Fruit fly (Drosophila melanogaster): Measurements from ENCODE around the gene CG13606.

dm6 chr3R:24216017-24216416 lies 43.6 kb downstream of the CG13606 start:
- no peak for TF ChIP-seq Sox102F (GFP tag; optimal IDR thresholded peaks at IDR 0.05)
- TF ChIP-seq CG6808 (GFP tag; optimal IDR thresholded peaks at IDR 0.05), result no peak
- no peak for TF ChIP-seq CG9139 (GFP tag; optimal IDR thresholded peaks at IDR 0.05)
- TF ChIP-seq CG34406 (GFP tag; optimal IDR thresholded peaks at IDR 0.05), result no peak
- no peak for TF ChIP-seq CG1621 (tag; optimal IDR thresholded peaks at IDR 0.05)
- TF ChIP-seq CG10669 (GFP tag; optimal IDR thresholded peaks at IDR 0.05), result no peak
- TF ChIP-seq CG8119 (GFP tag; IDR thresholded peaks at IDR 0.05), result no peak
- no peak for TF ChIP-seq CG8319 (GFP tag; optimal IDR thresholded peaks at IDR 0.05)
- TF ChIP-seq CG6792 (GFP tag; optimal IDR thresholded peaks at IDR 0.05), result no peak
- TF ChIP-seq CG3032 (tag; optimal IDR thresholded peaks at IDR 0.05), result no peak
- no peak for TF ChIP-seq net (GFP tag; optimal IDR thresholded peaks at IDR 0.05)
- TF ChIP-seq ss (GFP tag; optimal IDR thresholded peaks at IDR 0.05), result no peak
- TF ChIP-seq acj6 (GFP tag; optimal IDR thresholded peaks at IDR 0.05), result no peak
- TF ChIP-seq CG11902 (GFP tag; optimal IDR thresholded peaks at IDR 0.05), result no peak
